Worm (Caenorhabditis elegans) whole organism, L1 larva: Measurements from ENCODE around the gene asm-1.

ENCODE experiments used
- C16A3.4 ChIP-seq: fragments of 150-350 bp; optimal IDR thresholded peaks from 2 replicates; lab custom pipeline; 2014; ENCODE audit warnings: missing biosample characterization, missing genetic modification characterization
- F16B12.6 ChIP-seq: fragments of 150-350 bp; optimal IDR thresholded peaks from 2 replicates; lab custom pipeline; 2014; ENCODE audit warnings: missing biosample characterization, missing genetic modification characterization
- Y116A8C.19 ChIP-seq: sonication (generic microtip); optimal IDR thresholded peaks from 2 replicates; lab custom pipeline; 2016; ENCODE audit warnings: missing compliant biosample characterization, missing genetic modification characterization, borderline replicate concordance
- alr-1 ChIP-seq: fragments of 200-800 bp; sonication (Bioruptor generic); optimal IDR thresholded peaks from 2 replicates; lab custom pipeline; 2018; ENCODE audit warnings: borderline replicate concordance, mild to moderate bottlenecking, missing genetic modification characterization, missing compliant biosample characterization
- aly-2 ChIP-seq: fragments of 150-350 bp; optimal IDR thresholded peaks from 2 replicates; lab custom pipeline; 2014; ENCODE audit warnings: missing biosample characterization, missing genetic modification characterization
- ama-1 ChIP-seq: fragments of 150-350 bp; optimal IDR thresholded peaks from 2 replicates; lab custom pipeline; 2014
- ceh-63 ChIP-seq: fragments of 200-800 bp; sonication (Bioruptor generic); optimal IDR thresholded peaks from 2 replicates; lab custom pipeline; 2018; ENCODE audit warnings: mild to moderate bottlenecking, missing genetic modification characterization, missing compliant biosample characterization
- ceh-8 ChIP-seq: fragments of 200-800 bp; sonication (Bioruptor generic); optimal IDR thresholded peaks from 2 replicates; lab custom pipeline; 2018; ENCODE audit warnings: mild to moderate bottlenecking, missing genetic modification characterization, moderate library complexity, missing compliant biosample characterization
- ceh-82 ChIP-seq, 3 experiments: fragments of 150-350 bp in 1 of 3; sonication (generic microtip) in 2 of 3; optimal IDR thresholded peaks; 2 replicates each; lab custom pipeline; 2014 to 2017; ENCODE audit warnings: missing biosample characterization in 3 of 3, missing genetic modification characterization in 3 of 3
- ceh-90 ChIP-seq: sonication (generic microtip); optimal IDR thresholded peaks from 2 replicates; lab custom pipeline; 2016; ENCODE audit warnings: missing genetic modification characterization, missing compliant biosample characterization
- egl-27 ChIP-seq, 2 experiments: fragments of 150-350 bp in 1 of 2; sonication (generic microtip); optimal IDR thresholded peaks; 3 replicates each; lab custom pipeline; 2017 to 2018; ENCODE audit warnings: missing biosample characterization in 2 of 2, missing genetic modification characterization in 2 of 2, missing genetic modification reagents in 2 of 2
- elt-2 ChIP-seq: sonication (generic microtip); optimal IDR thresholded peaks from 2 replicates; lab custom pipeline; 2016; ENCODE audit warnings: missing genetic modification characterization, mild to moderate bottlenecking, inconsistent platforms, missing compliant biosample characterization, missing genetic modification reagents
- elt-3 ChIP-seq, 6 experiments: fragments of 150-350 bp in 1 of 6; sonication (generic microtip); optimal IDR thresholded peaks; 2 replicates each; lab custom pipeline; 2017 to 2018; ENCODE audit warnings: missing biosample characterization in 6 of 6, missing genetic modification characterization in 6 of 6, inconsistent platforms in 1 of 6
- ets-5 ChIP-seq: fragments of 200-800 bp; sonication (Bioruptor generic); IDR thresholded peaks from 2 replicates; pipeline ENCODE4 v1.3.6; 2022; ENCODE audit warnings: missing genetic modification characterization, missing compliant biosample characterization
- fkh-10 ChIP-seq: sonication (generic microtip); optimal IDR thresholded peaks from 2 replicates; lab custom pipeline; 2017; ENCODE audit warnings: missing biosample characterization, missing genetic modification reagents, missing genetic modification characterization
- fkh-4 ChIP-seq: sonication (generic microtip); optimal IDR thresholded peaks from 2 replicates; lab custom pipeline; 2016; ENCODE audit warnings: missing compliant biosample characterization, missing genetic modification characterization, borderline replicate concordance
- fos-1 ChIP-seq: fragments of 150-350 bp; optimal IDR thresholded peaks from 2 replicates; lab custom pipeline; 2014; ENCODE audit warnings: missing biosample characterization, missing genetic modification characterization
- hlh-17 ChIP-seq: fragments of 200-800 bp; sonication (Bioruptor generic); optimal IDR thresholded peaks from 2 replicates; lab custom pipeline; 2018; ENCODE audit warnings: missing genetic modification characterization, mild to moderate bottlenecking, missing compliant biosample characterization, moderate library complexity, borderline replicate concordance
- hlh-4 ChIP-seq: sonication (generic microtip); optimal IDR thresholded peaks from 2 replicates; lab custom pipeline; 2016; ENCODE audit warnings: mild to moderate bottlenecking, missing genetic modification characterization, missing compliant biosample characterization
- isw-1 ChIP-seq: fragments of 200-800 bp; sonication (Bioruptor generic); IDR thresholded peaks from 2 replicates; pipeline ENCODE4 v1.3.6; 2022; ENCODE audit warnings: missing genetic modification characterization, missing compliant biosample characterization
- lin-13 ChIP-seq: fragments of 150-350 bp; optimal IDR thresholded peaks from 2 replicates; lab custom pipeline; 2014; ENCODE audit warnings: missing biosample characterization, missing genetic modification reagents, missing genetic modification characterization
- lin-14 ChIP-seq: fragments of 200-800 bp; sonication (Bioruptor generic); optimal IDR thresholded peaks from 2 replicates; lab custom pipeline; 2018; ENCODE audit warnings: mild to moderate bottlenecking, missing genetic modification characterization, moderate library complexity, missing compliant biosample characterization
- lin-35 ChIP-seq, 2 experiments: fragments of 150-350 bp; optimal IDR thresholded peaks; 2 replicates each; lab custom pipeline; 2014; ENCODE audit warnings: missing biosample characterization in 2 of 2, missing genetic modification characterization in 2 of 2, missing genetic modification reagents in 2 of 2
- lin-39 ChIP-seq: fragments of 150-350 bp; optimal IDR thresholded peaks from 2 replicates; lab custom pipeline; 2014; ENCODE audit warnings: missing biosample characterization, missing genetic modification reagents, missing genetic modification characterization
- lir-3 ChIP-seq: sonication (generic microtip); optimal IDR thresholded peaks from 2 replicates; lab custom pipeline; 2016; ENCODE audit warnings: mild to moderate bottlenecking, missing genetic modification characterization, moderate library complexity, missing compliant biosample characterization; ENCODE audit not compliant: poor library complexity
- lsy-2 ChIP-seq, 2 experiments: fragments of 150-350 bp; optimal IDR thresholded peaks; 2 replicates each; lab custom pipeline; 2014; ENCODE audit warnings: missing biosample characterization in 2 of 2, missing genetic modification characterization in 2 of 2
- mab-9 ChIP-seq: fragments of 200-800 bp; sonication (Bioruptor generic); IDR thresholded peaks from 2 replicates; pipeline ENCODE4 v1.3.6; 2022; ENCODE audit warnings: missing genetic modification reagents, missing genetic modification characterization, missing compliant biosample characterization
- mep-1 ChIP-seq: fragments of 150-350 bp; optimal IDR thresholded peaks from 2 replicates; lab custom pipeline; 2014; ENCODE audit warnings: missing biosample characterization, missing genetic modification characterization
- nhr-11 ChIP-seq: fragments of 150-350 bp; optimal IDR thresholded peaks from 2 replicates; lab custom pipeline; 2014; ENCODE audit warnings: missing biosample characterization, missing genetic modification characterization
- nhr-12 ChIP-seq: sonication (generic microtip); optimal IDR thresholded peaks from 2 replicates; lab custom pipeline; 2017; ENCODE audit warnings: missing biosample characterization, missing genetic modification characterization
- nhr-20 ChIP-seq: sonication (generic microtip); optimal IDR thresholded peaks from 2 replicates; lab custom pipeline; 2016; ENCODE audit warnings: mild to moderate bottlenecking, missing genetic modification characterization, missing compliant biosample characterization
- nhr-71 ChIP-seq: sonication (generic microtip); optimal IDR thresholded peaks from 2 replicates; lab custom pipeline; 2016; ENCODE audit warnings: mild to moderate bottlenecking, missing genetic modification characterization, moderate library complexity, missing compliant biosample characterization
- nhr-76 ChIP-seq: sonication (generic microtip); optimal IDR thresholded peaks from 2 replicates; lab custom pipeline; 2017; ENCODE audit warnings: missing biosample characterization, missing genetic modification characterization
- nhr-77 ChIP-seq: fragments of 150-350 bp; optimal IDR thresholded peaks from 2 replicates; lab custom pipeline; 2014; ENCODE audit warnings: missing biosample characterization, missing genetic modification characterization
- nhr-84 ChIP-seq: sonication (generic microtip); optimal IDR thresholded peaks from 2 replicates; lab custom pipeline; 2017; ENCODE audit warnings: missing biosample characterization, missing genetic modification characterization
- nhr-85 ChIP-seq: sonication (generic microtip); peaks from one replicate; lab custom pipeline; 2016; ENCODE audit warnings: missing genetic modification characterization, inconsistent platforms, missing compliant biosample characterization
- pag-3 ChIP-seq: sonication (generic microtip); optimal IDR thresholded peaks from 2 replicates; lab custom pipeline; 2017; ENCODE audit warnings: missing genetic modification characterization, mild to moderate bottlenecking, missing compliant biosample characterization, antibody characterized with exemption, borderline replicate concordance; ENCODE audit not compliant: insufficient read depth
- pax-3 ChIP-seq: fragments of 200-800 bp; sonication (Bioruptor generic); optimal IDR thresholded peaks from 2 replicates; lab custom pipeline; 2018; ENCODE audit warnings: mild to moderate bottlenecking, missing genetic modification characterization, moderate library complexity, missing compliant biosample characterization
- pqm-1 ChIP-seq: sonication (generic microtip); optimal IDR thresholded peaks from 3 replicates; lab custom pipeline; 2017; ENCODE audit warnings: missing biosample characterization, missing genetic modification characterization
- rnt-1 ChIP-seq: sonication (generic microtip); optimal IDR thresholded peaks from 2 replicates; lab custom pipeline; 2016; ENCODE audit warnings: mild to moderate bottlenecking, missing genetic modification characterization, moderate library complexity, missing compliant biosample characterization
- snu-23 ChIP-seq: sonication (generic microtip); optimal IDR thresholded peaks from 2 replicates; lab custom pipeline; 2016; ENCODE audit warnings: missing genetic modification characterization, missing compliant biosample characterization
- sox-4 ChIP-seq: sonication (generic microtip); optimal IDR thresholded peaks from 2 replicates; lab custom pipeline; 2016; ENCODE audit warnings: missing genetic modification characterization, missing compliant biosample characterization
- swsn-7 ChIP-seq: sonication (generic microtip); optimal IDR thresholded peaks from 2 replicates; lab custom pipeline; 2016; ENCODE audit warnings: missing genetic modification characterization, missing compliant biosample characterization
- tlp-1 ChIP-seq: fragments of 150-350 bp; optimal IDR thresholded peaks from 2 replicates; lab custom pipeline; 2014; ENCODE audit warnings: missing biosample characterization, missing genetic modification characterization
- unc-130 ChIP-seq: fragments of 150-350 bp; optimal IDR thresholded peaks from 2 replicates; lab custom pipeline; 2017; ENCODE audit warnings: missing biosample characterization, missing genetic modification characterization, inconsistent platforms
- unc-30 ChIP-seq: sonication (generic microtip); optimal IDR thresholded peaks from 2 replicates; lab custom pipeline; 2017; ENCODE audit warnings: missing biosample characterization, missing genetic modification characterization
- unc-62 ChIP-seq: fragments of 150-350 bp; optimal IDR thresholded peaks from 2 replicates; lab custom pipeline; 2014; ENCODE audit warnings: missing biosample characterization, missing genetic modification reagents, missing genetic modification characterization
- unc-86 ChIP-seq: sonication (generic microtip); optimal IDR thresholded peaks from 2 replicates; lab custom pipeline; 2016; ENCODE audit warnings: missing genetic modification characterization, missing compliant biosample characterization
- vab-15 ChIP-seq: sonication (generic microtip); optimal IDR thresholded peaks from 2 replicates; lab custom pipeline; 2017; ENCODE audit warnings: missing genotype, mild to moderate bottlenecking, missing genetic modification characterization, missing compliant biosample characterization
- ztf-11 ChIP-seq, 2 experiments: sonication (generic microtip); optimal IDR thresholded peaks; 2 replicates each; lab custom pipeline; 2016 to 2017; ENCODE audit warnings: missing genetic modification characterization in 2 of 2, missing biosample characterization in 1 of 2, missing compliant biosample characterization in 1 of 2

The asm-1 gene

DNA sequence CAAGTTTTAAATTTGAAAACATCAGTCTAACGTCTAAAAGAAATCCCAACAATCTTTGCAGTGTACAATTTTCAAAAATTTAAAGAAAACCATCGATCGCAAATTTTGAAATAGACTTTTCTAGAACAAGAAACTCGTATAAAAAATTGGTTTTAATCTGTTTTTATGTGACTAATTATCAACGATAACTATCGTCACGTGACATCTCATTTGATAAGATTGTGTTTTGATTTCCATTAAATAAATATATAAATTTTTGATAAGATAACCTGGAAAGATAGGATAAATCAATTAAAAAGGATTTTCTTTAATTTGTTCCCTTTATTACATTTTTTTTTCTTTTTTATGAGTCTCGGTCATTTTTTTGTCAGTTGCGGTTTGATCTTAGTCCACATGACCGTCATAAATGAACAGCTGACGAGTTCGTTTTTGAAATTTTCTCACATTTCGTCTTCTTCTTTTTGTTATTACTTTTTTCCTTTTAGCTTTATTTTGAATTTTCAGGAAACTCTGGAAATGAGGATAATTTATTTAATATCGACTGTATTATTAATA lies at the start of gene asm-1:
Gene asm-1, plus strand, starts transcription at position 505 of the 555 bp plus-strand sequence.
- no peak for TF ChIP-seq fos-1 (tag; lab: Kevin White, UChicago)
- no peak for TF ChIP-seq sox-4 (tag; lab: Kevin White, UChicago)
- TF ChIP-seq pag-3 (tag; lab: Kevin White, UChicago), result no peak
- TF ChIP-seq nhr-20, result peak; percentile 34
- TF ChIP-seq unc-86, result no peak
- TF ChIP-seq ceh-90 (tag; lab: Kevin White, UChicago), result no peak
- TF ChIP-seq mep-1 (tag; lab: Kevin White, UChicago), result peak; percentile 18
- TF ChIP-seq elt-3 (tag; optimal IDR thresholded peaks at IDR 0.05; lab: Kevin White, UChicago), result peak in 2 of 6 experiments; percentile 49 to 67
- TF ChIP-seq nhr-11, result no peak
- no peak for TF ChIP-seq lin-13 (GFP tag; lab: Kevin White, UChicago)
- no peak for TF ChIP-seq pqm-1 (tag; lab: Kevin White, UChicago)
- no peak for TF ChIP-seq unc-30 (tag; lab: Kevin White, UChicago)
- peak; percentile 52 for TF ChIP-seq elt-2 (tag; lab: Kevin White, UChicago)
- TF ChIP-seq isw-1, result no peak
- TF ChIP-seq nhr-76 (tag; lab: Kevin White, UChicago), result no peak
- TF ChIP-seq C16A3.4 (tag; lab: Kevin White, UChicago), result no peak
- no peak for TF ChIP-seq unc-62 (GFP tag; lab: Kevin White, UChicago)
- TF ChIP-seq ceh-82 (tag; optimal IDR thresholded peaks at IDR 0.05; lab: Kevin White, UChicago), result no peak
- TF ChIP-seq nhr-71, result peak; percentile 47
- TF ChIP-seq fkh-4 (tag; lab: Kevin White, UChicago), result no peak
- no peak for TF ChIP-seq vab-15 (tag; lab: Kevin White, UChicago)
- no peak for TF ChIP-seq lin-39 (tag; lab: Kevin White, UChicago)
- no peak for TF ChIP-seq Y116A8C.19
- TF ChIP-seq nhr-84, result no peak
- TF ChIP-seq lin-35 (GFP tag; optimal IDR thresholded peaks at IDR 0.05; lab: Kevin White, UChicago), result peak in 1 of 2 experiments; percentile 26
- TF ChIP-seq nhr-77, result no peak
- no peak for TF ChIP-seq pax-3
- TF ChIP-seq tlp-1 (tag; lab: Kevin White, UChicago), result no peak
- TF ChIP-seq rnt-1 (tag; lab: Kevin White, UChicago), result no peak
- TF ChIP-seq lin-14, result peak; percentile 8
- no peak for TF ChIP-seq ama-1 (lab: Kevin White, UChicago)
- no peak for TF ChIP-seq lsy-2 (tag; optimal IDR thresholded peaks at IDR 0.05; lab: Kevin White, UChicago)
- no peak for TF ChIP-seq nhr-12
- no peak for TF ChIP-seq nhr-85
- no peak for TF ChIP-seq ceh-8

DNA sequence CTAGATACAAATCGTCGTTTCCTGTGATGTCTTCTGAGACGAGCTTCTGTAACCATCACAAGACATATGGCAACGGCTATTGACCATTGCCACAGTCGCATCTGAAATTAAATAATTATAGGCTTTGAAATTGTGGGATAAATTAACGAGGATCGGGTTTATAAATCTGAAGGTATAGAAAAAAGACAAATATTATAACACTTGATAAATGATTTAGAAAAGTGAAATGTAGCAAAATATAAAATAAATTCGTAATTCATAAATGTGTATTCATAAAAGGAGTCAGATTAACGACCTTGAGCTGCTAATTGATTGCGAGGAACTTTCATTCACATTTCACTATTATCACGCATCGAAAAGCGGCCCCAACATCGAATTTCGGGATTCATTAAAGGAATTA lies 46.2 kb upstream of the asm-1 start, which contains the start of gene aff-1:
Gene aff-1, minus strand, starts transcription at position 101 of the 400 bp plus-strand sequence.
- no peak for TF ChIP-seq lin-35 (GFP tag; optimal IDR thresholded peaks at IDR 0.05; lab: Kevin White, UChicago)
- TF ChIP-seq ets-5 (GFP tag; lab: Robert Waterston, UW), result no peak
- TF ChIP-seq unc-130 (tag; lab: Kevin White, UChicago), result no peak
- TF ChIP-seq swsn-7 (tag; lab: Kevin White, UChicago), result no peak
- no peak for TF ChIP-seq nhr-84
- TF ChIP-seq aly-2 (tag; lab: Kevin White, UChicago), result no peak
- no peak for TF ChIP-seq egl-27 (tag; optimal IDR thresholded peaks at IDR 0.05; lab: Kevin White, UChicago)
- TF ChIP-seq alr-1 (tag; lab: Kevin White, UChicago), result no peak
- no peak for TF ChIP-seq elt-3 (tag; optimal IDR thresholded peaks at IDR 0.05; lab: Kevin White, UChicago)
- no peak for TF ChIP-seq ztf-11 (tag; optimal IDR thresholded peaks at IDR 0.05; lab: Kevin White, UChicago)
- no peak for TF ChIP-seq ceh-63
- TF ChIP-seq F16B12.6 (tag; lab: Kevin White, UChicago), result no peak
- TF ChIP-seq lir-3 (tag; lab: Kevin White, UChicago), result no peak
- TF ChIP-seq snu-23 (GFP tag; lab: Kevin White, UChicago), result no peak
- no peak for TF ChIP-seq fkh-10
- TF ChIP-seq hlh-4 (tag; lab: Kevin White, UChicago), result no peak
- no peak for TF ChIP-seq nhr-77
- TF ChIP-seq nhr-71, result no peak
- TF ChIP-seq mab-9 (GFP tag; lab: Robert Waterston, UW), result no peak
- no peak for TF ChIP-seq hlh-17 (GFP tag; lab: Kevin White, UChicago)
